Fruit fly (Drosophila melanogaster) whole organism, embryonic: ENCODE measurements around the gene CG31886.

Experiments used
- Atf-2 ChIP-seq: fragments of 200-800 bp; sonication (Bioruptor generic); optimal IDR thresholded peaks from 2 replicates; lab custom pipeline; 2016; ENCODE audit warnings: missing biosample characterization, missing genetic modification characterization
- CG12155 ChIP-seq: fragments of 200-800 bp; sonication (Bioruptor generic); optimal IDR thresholded peaks from 3 replicates; lab custom pipeline; 2016; ENCODE audit warnings: missing biosample characterization, missing genetic modification characterization
- CG12942 ChIP-seq: fragments of 200-800 bp; sonication (Bioruptor generic); optimal IDR thresholded peaks from 3 replicates; lab custom pipeline; 2016; ENCODE audit warnings: missing biosample characterization, missing genetic modification characterization
- CG13296 ChIP-seq: fragments of 200-800 bp; sonication (Bioruptor generic); optimal IDR thresholded peaks from 3 replicates; lab custom pipeline; 2018; ENCODE audit warnings: missing biosample characterization, mild to moderate bottlenecking, missing genetic modification characterization
- CG15514 ChIP-seq: fragments of 200-800 bp; sonication (Bioruptor generic); optimal IDR thresholded peaks from 3 replicates; lab custom pipeline; 2017; ENCODE audit warnings: missing biosample characterization, missing genetic modification characterization, mild to moderate bottlenecking, moderate library complexity, missing genetic modification reagents
- CG1602 ChIP-seq: fragments of 200-800 bp; sonication (Bioruptor generic); optimal IDR thresholded peaks from 3 replicates; lab custom pipeline; 2016; ENCODE audit warnings: missing biosample characterization, missing genetic modification characterization
- CG17186 ChIP-seq: fragments of 200-800 bp; sonication (Bioruptor generic); optimal IDR thresholded peaks from 3 replicates; lab custom pipeline; 2017; ENCODE audit warnings: missing biosample characterization, missing genetic modification reagents, missing genetic modification characterization
- CG17328 ChIP-seq: fragments of 200-800 bp; sonication (Bioruptor generic); IDR thresholded peaks from 2 replicates; pipeline ENCODE4 v1.3.6; 2022; ENCODE audit warnings: missing biosample characterization, missing genetic modification characterization
- CG17359 ChIP-seq: fragments of 200-800 bp; sonication (Bioruptor generic); optimal IDR thresholded peaks from 3 replicates; lab custom pipeline; 2018; ENCODE audit warnings: missing biosample characterization, mild to moderate bottlenecking, missing genetic modification characterization, moderate library complexity
- CG18476 ChIP-seq: fragments of 200-800 bp; sonication (Bioruptor generic); optimal IDR thresholded peaks from 2 replicates; lab custom pipeline; 2016; ENCODE audit warnings: missing biosample characterization, mild to moderate bottlenecking, missing genetic modification characterization
- CG18599 ChIP-seq: fragments of 200-800 bp; sonication (Bioruptor generic); optimal IDR thresholded peaks from 3 replicates; lab custom pipeline; 2017; ENCODE audit warnings: missing biosample characterization, missing genetic modification characterization, mild to moderate bottlenecking, moderate library complexity, missing genetic modification reagents
- CG31388 ChIP-seq: fragments of 200-800 bp; sonication (Bioruptor generic); optimal IDR thresholded peaks from 2 replicates; lab custom pipeline; 2016; ENCODE audit warnings: missing biosample characterization, missing genetic modification characterization
- CG4404 ChIP-seq: fragments of 200-800 bp; sonication (Bioruptor generic); IDR thresholded peaks from 2 replicates; pipeline ENCODE4 v1.3.6; 2022; ENCODE audit warnings: missing biosample characterization, missing genetic modification characterization
- CG5245 ChIP-seq: fragments of 200-800 bp; sonication (Bioruptor generic); optimal IDR thresholded peaks from 3 replicates; lab custom pipeline; 2016; ENCODE audit warnings: missing biosample characterization, missing genetic modification characterization
- CG6854 ChIP-seq: fragments of 200-800 bp; sonication (Bioruptor generic); optimal IDR thresholded peaks from 3 replicates; lab custom pipeline; 2017; ENCODE audit warnings: missing biosample characterization, mild to moderate bottlenecking, missing genetic modification characterization
- CG8924 ChIP-seq: fragments of 200-800 bp; optimal IDR thresholded peaks from 3 replicates; lab custom pipeline; 2019; ENCODE audit warnings: missing biosample characterization, mild to moderate bottlenecking, missing genetic modification characterization, moderate library complexity
- CG9876 ChIP-seq: fragments of 200-800 bp; sonication (Bioruptor generic); optimal IDR thresholded peaks from 2 replicates; lab custom pipeline; 2016; ENCODE audit warnings: missing biosample characterization, missing genetic modification characterization
- CrebB ChIP-seq: fragments of 200-800 bp; sonication (Bioruptor generic); optimal IDR thresholded peaks from 3 replicates; lab custom pipeline; 2018; ENCODE audit warnings: missing biosample characterization, mild to moderate bottlenecking, missing genetic modification characterization
- Deaf1 ChIP-seq: fragments of 200-800 bp; optimal IDR thresholded peaks from 3 replicates; lab custom pipeline; 2019; ENCODE audit warnings: missing biosample characterization, mild to moderate bottlenecking, missing genetic modification characterization, moderate library complexity
- Drgx ChIP-seq: fragments of 200-800 bp; sonication (Bioruptor generic); IDR thresholded peaks from 2 replicates; pipeline ENCODE4 v1.3.6; 2022; ENCODE audit warnings: missing biosample characterization, missing genetic modification characterization
- GATAe ChIP-seq: fragments of 200-800 bp; sonication (Bioruptor generic); conservative IDR thresholded peaks from 2 replicates; pipeline ENCODE4 v1.3.6; 2022; ENCODE audit warnings: missing biosample characterization, missing genetic modification characterization
- Hand ChIP-seq: fragments of 200-800 bp; sonication (Bioruptor generic); optimal IDR thresholded peaks from 2 replicates; lab custom pipeline; 2017; ENCODE audit warnings: mild to moderate bottlenecking, missing biosample characterization, missing genetic modification reagents, missing genetic modification characterization
- Hey ChIP-seq: fragments of 200-800 bp; sonication (Bioruptor generic); optimal IDR thresholded peaks from 3 replicates; lab custom pipeline; 2018; ENCODE audit warnings: missing biosample characterization, mild to moderate bottlenecking, missing genetic modification characterization
- HmgZ ChIP-seq: fragments of 200-800 bp; sonication (Bioruptor generic); optimal IDR thresholded peaks from 2 replicates; lab custom pipeline; 2018; ENCODE audit warnings: missing biosample characterization, mild to moderate bottlenecking, missing genetic modification characterization
- Hmr ChIP-seq: fragments of 200-800 bp; sonication (Bioruptor generic); optimal IDR thresholded peaks from 3 replicates; lab custom pipeline; 2017; ENCODE audit warnings: mild to moderate bottlenecking, missing biosample characterization, missing genetic modification reagents, missing genetic modification characterization
- Hr51 ChIP-seq, 2 experiments: fragments of 200-800 bp; sonication (Bioruptor generic); optimal IDR thresholded peaks; 2 replicates in 1 of 2; 3 replicates in 1 of 2; lab custom pipeline; 2016 to 2018; ENCODE audit warnings: missing biosample characterization in 2 of 2, missing genetic modification characterization in 2 of 2, mild to moderate bottlenecking in 1 of 2, moderate library complexity in 1 of 2
- Hr78 ChIP-seq, 2 experiments: fragments of 200-800 bp in 1 of 2; fragments of >200 bp in 1 of 2; sonication (Bioruptor generic) in 1 of 2; optimal IDR thresholded peaks; 2 replicates each; lab custom pipeline; 2017 to 2019; ENCODE audit warnings: missing biosample characterization in 2 of 2, missing genetic modification characterization in 2 of 2, mild to moderate bottlenecking in 1 of 2, moderate library complexity in 1 of 2
- Lpt ChIP-seq: fragments of >200 bp; optimal IDR thresholded peaks from 2 replicates; lab custom pipeline; 2018; ENCODE audit warnings: missing biosample characterization, missing genetic modification characterization
- Med ChIP-seq: fragments of 200-800 bp; sonication (Bioruptor generic); peaks from one replicate; lab custom pipeline; 2016; ENCODE audit warnings: missing biosample characterization, missing genetic modification characterization, mild to moderate bottlenecking, inconsistent platforms, moderate library complexity
- Meics ChIP-seq: fragments of 200-800 bp; sonication (Bioruptor generic); optimal IDR thresholded peaks from 2 replicates; lab custom pipeline; 2017; ENCODE audit warnings: missing biosample characterization, mild to moderate bottlenecking, missing genetic modification characterization
- NC2β ChIP-seq: fragments of 200-800 bp; sonication (Bioruptor generic); optimal IDR thresholded peaks from 2 replicates; lab custom pipeline; 2016; ENCODE audit warnings: missing biosample characterization, missing genetic modification characterization
- ab ChIP-seq: fragments of 200-800 bp; sonication (Bioruptor generic); optimal IDR thresholded peaks from 2 replicates; lab custom pipeline; 2016; ENCODE audit warnings: missing biosample characterization, missing genetic modification characterization
- al ChIP-seq: fragments of 200-800 bp; sonication (Bioruptor generic); IDR thresholded peaks from 2 replicates; pipeline ENCODE4 v1.3.6; 2022; ENCODE audit warnings: missing biosample characterization, missing genetic modification characterization
- caup ChIP-seq: fragments of 200-800 bp; sonication (Bioruptor generic); optimal IDR thresholded peaks from 3 replicates; lab custom pipeline; 2017; ENCODE audit warnings: missing biosample characterization, mild to moderate bottlenecking, missing genetic modification characterization, moderate library complexity; ENCODE audit not compliant: severe bottlenecking
- ci ChIP-seq: fragments of 200-800 bp; sonication (Bioruptor generic); IDR thresholded peaks from 3 replicates; pipeline ENCODE4 v1.3.6; 2022; ENCODE audit warnings: missing biosample characterization, missing genetic modification characterization
- croc ChIP-seq: fragments of 200-800 bp; sonication (Bioruptor generic); conservative IDR thresholded peaks from 3 replicates; pipeline ENCODE4 v1.3.6; 2022; ENCODE audit warnings: missing biosample characterization, missing genetic modification characterization
- cwo ChIP-seq: fragments of 200-800 bp; sonication (Bioruptor generic); optimal IDR thresholded peaks from 3 replicates; lab custom pipeline; 2017; ENCODE audit warnings: missing biosample characterization, missing genetic modification characterization, mild to moderate bottlenecking, moderate library complexity, missing genetic modification reagents
- dati ChIP-seq: fragments of 200-800 bp; sonication (Bioruptor generic); IDR thresholded peaks from 2 replicates; pipeline ENCODE4 v1.3.6; 2022; ENCODE audit warnings: missing biosample characterization, missing genetic modification characterization
- en ChIP-seq: fragments of 200-800 bp; sonication (Bioruptor generic); optimal IDR thresholded peaks from 2 replicates; lab custom pipeline; 2016; ENCODE audit warnings: missing biosample characterization, missing genetic modification characterization
- grn ChIP-seq: fragments of 200-800 bp; sonication (Bioruptor generic); optimal IDR thresholded peaks from 3 replicates; lab custom pipeline; 2017; ENCODE audit warnings: missing biosample characterization, missing genetic modification characterization
- gsb ChIP-seq: fragments of 200-800 bp; sonication (Bioruptor generic); IDR thresholded peaks from 2 replicates; pipeline ENCODE4 v1.3.6; 2022; ENCODE audit warnings: missing biosample characterization, missing genetic modification characterization
- ken ChIP-seq: fragments of 200-800 bp; sonication (Bioruptor generic); IDR thresholded peaks from 3 replicates; pipeline ENCODE4 v1.3.6; 2022; ENCODE audit warnings: missing biosample characterization, missing genetic modification characterization
- lab ChIP-seq: fragments of 200-800 bp; sonication (Bioruptor generic); optimal IDR thresholded peaks from 3 replicates; lab custom pipeline; 2017; ENCODE audit warnings: missing biosample characterization, missing genetic modification characterization, mild to moderate bottlenecking, moderate library complexity, missing genetic modification reagents
- mirr ChIP-seq: fragments of 200-800 bp; sonication (Bioruptor generic); optimal IDR thresholded peaks from 3 replicates; lab custom pipeline; 2018; ENCODE audit warnings: missing biosample characterization, mild to moderate bottlenecking, missing genetic modification characterization
- nmo ChIP-seq: fragments of 200-800 bp; sonication (Bioruptor generic); optimal IDR thresholded peaks from 2 replicates; lab custom pipeline; 2018; ENCODE audit warnings: missing biosample characterization, mild to moderate bottlenecking, missing genetic modification characterization, moderate library complexity
- odd ChIP-seq: fragments of 200-800 bp; sonication (Bioruptor generic); optimal IDR thresholded peaks from 2 replicates; lab custom pipeline; 2017; ENCODE audit warnings: missing biosample characterization, mild to moderate bottlenecking, missing genetic modification characterization
- pnt ChIP-seq: fragments of 200-800 bp; sonication (Bioruptor generic); optimal IDR thresholded peaks from 3 replicates; lab custom pipeline; 2016; ENCODE audit warnings: missing biosample characterization, missing genetic modification characterization
- slou ChIP-seq: fragments of 200-800 bp; sonication (Bioruptor generic); optimal IDR thresholded peaks from 3 replicates; lab custom pipeline; 2016; ENCODE audit warnings: missing biosample characterization, missing genetic modification characterization
- tap ChIP-seq: fragments of 200-800 bp; optimal IDR thresholded peaks from 3 replicates; lab custom pipeline; 2019; ENCODE audit warnings: missing biosample characterization, mild to moderate bottlenecking, missing genetic modification characterization, moderate library complexity
- tio ChIP-seq: fragments of 200-800 bp; sonication (Bioruptor generic); optimal IDR thresholded peaks from 2 replicates; lab custom pipeline; 2017; ENCODE audit warnings: missing biosample characterization, missing genetic modification characterization, inconsistent platforms
- wdn ChIP-seq: fragments of 200-800 bp; sonication (Bioruptor generic); IDR thresholded peaks from 2 replicates; pipeline ENCODE4 v1.3.6; 2022; ENCODE audit warnings: missing biosample characterization, missing genetic modification characterization

CG31886 gene

DNA sequence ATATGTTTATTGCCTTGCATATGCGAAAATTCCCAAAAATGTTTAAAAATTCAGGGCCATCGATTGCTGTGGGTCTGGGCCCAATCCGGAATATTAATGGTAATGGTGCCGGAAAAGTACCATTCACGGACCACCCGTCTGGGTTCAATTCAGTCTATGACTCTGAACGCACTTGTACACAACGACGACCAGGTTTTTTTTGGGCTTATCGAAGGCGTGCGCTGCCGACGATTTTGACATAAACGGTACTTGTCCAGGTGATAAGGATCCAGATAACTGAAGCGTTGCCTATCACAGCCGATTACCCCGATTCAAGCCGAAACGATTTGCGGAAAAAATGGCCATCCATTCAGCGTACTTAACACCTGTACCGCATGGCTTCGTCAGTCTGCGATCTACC lies 32.7 kb upstream of the CG31886 start, which contains the start of gene CG9555 (continued):
- TF ChIP-seq tio (GFP tag; lab: Kevin White, UChicago) (no peak), ab (GFP tag; lab: Kevin White, UChicago) (no peak), Deaf1 (tag; lab: Kevin White, UChicago) (peak; percentile 34), Hr51 (GFP tag; optimal IDR thresholded peaks at IDR 0.05; lab: Kevin White, UChicago) (no peak), Hand (no peak), Atf-2 (GFP tag; lab: Kevin White, UChicago) (no peak), GATAe (GFP tag; lab: Robert Waterston, UW) (peak; percentile 36; the same call in 1 of the 2 replicates), wdn (GFP tag; lab: Robert Waterston, UW) (no peak), Drgx (GFP tag; lab: Robert Waterston, UW) (no peak), Med (GFP tag; lab: Kevin White, UChicago) (peak; percentile 53), Hmr (no peak), CG6854 (GFP tag; lab: Kevin White, UChicago) (no peak), NC2β (GFP tag; lab: Kevin White, UChicago) (no peak), Hey (tag; lab: Kevin White, UChicago) (peak; percentile 40), croc (GFP tag; lab: Robert Waterston, UW) (no peak), CG17359 (no peak), CG18476 (GFP tag; lab: Kevin White, UChicago) (no peak), CG12942 (no peak), CG1602 (GFP tag; lab: Kevin White, UChicago) (no peak), al (GFP tag; lab: Robert Waterston, UW) (no peak), mirr (GFP tag; lab: Kevin White, UChicago) (peak; percentile 26), CG13296 (GFP tag; lab: Kevin White, UChicago) (no peak), CrebB (tag; lab: Kevin White, UChicago) (no peak), CG31388 (GFP tag; lab: Kevin White, UChicago) (no peak), slou (GFP tag; lab: Kevin White, UChicago) (no peak), CG18599 (GFP tag; lab: Kevin White, UChicago) (peak; percentile 18), gsb (GFP tag; lab: Robert Waterston, UW) (no peak), pnt (GFP tag; lab: Kevin White, UChicago) (no peak), CG8924 (tag; lab: Kevin White, UChicago) (no peak), Lpt (GFP tag; lab: Kevin White, UChicago) (no peak), CG4404 (GFP tag; lab: Robert Waterston, UW) (no peak), odd (GFP tag; lab: Kevin White, UChicago) (no peak), Meics (GFP tag; lab: Kevin White, UChicago) (no peak), CG17328 (GFP tag; lab: Robert Waterston, UW) (no peak), CG5245 (no peak), grn (peak; percentile 65), HmgZ (tag; lab: Kevin White, UChicago) (peak; percentile 0), ci (GFP tag; lab: Robert Waterston, UW) (0 out of 3 replicates have a peak, but pooled peaks have one; percentile 14), CG15514 (GFP tag; lab: Kevin White, UChicago) (no peak), caup (GFP tag; lab: Kevin White, UChicago) (no peak), Hr78 (GFP tag; optimal IDR thresholded peaks at IDR 0.05; lab: Kevin White, UChicago) (no peak), cwo (GFP tag; lab: Kevin White, UChicago) (peak; percentile 66), ken (GFP tag; lab: Robert Waterston, UW) (no peak), dati (GFP tag; lab: Robert Waterston, UW) (no peak), en (GFP tag; lab: Kevin White, UChicago) (no peak), CG17186 (GFP tag; lab: Kevin White, UChicago) (no peak), lab (GFP tag; lab: Kevin White, UChicago) (peak; percentile 15), nmo (no peak), tap (tag; lab: Kevin White, UChicago) (no peak), CG12155 (GFP tag; lab: Kevin White, UChicago) (no peak), CG9876 (no peak)
